Worm (Caenorhabditis elegans): ENCODE results near the gene F25B5.5.

The F25B5.5 gene

ce11 chrIII:5938013-5938412 lies 7.9 kb downstream of the F25B5.5 start (continued):
- TF ChIP-seq nhr-25 (tag; optimal IDR thresholded peaks at IDR 0.05) (peak; percentile 95), alr-1 (tag; optimal IDR thresholded peaks at IDR 0.05) (no peak), nhr-77 (tag; optimal IDR thresholded peaks at IDR 0.05) (no peak)

- TF ChIP-seq lin-39 (tag; optimal IDR thresholded peaks at IDR 0.05), result no peak
- TF ChIP-seq blmp-1 (tag; optimal IDR thresholded peaks at IDR 0.05; ENCODE audit: insufficient read depth), result no peak
- TF ChIP-seq egl-27 (tag; optimal IDR thresholded peaks at IDR 0.05), result no peak
- TF ChIP-seq C34F6.9 (tag; optimal IDR thresholded peaks at IDR 0.05), result peak; percentile 2
- no peak for TF ChIP-seq gmeb-1 (tag; optimal IDR thresholded peaks at IDR 0.05)
- no peak for TF ChIP-seq F13H6.1 (tag; optimal IDR thresholded peaks at IDR 0.05)
- TF ChIP-seq unc-62 (GFP tag; optimal IDR thresholded peaks at IDR 0.05), result no peak
These were observed 8.9 kb downstream of the F25B5.5 start, which contains the start of gene EGAP1.1 for ce11 chrIII:5936992-5937391. Gene EGAP1.1, minus strand, starts transcription at chrIII:5937220.

- TF ChIP-seq nhr-77 (tag; optimal IDR thresholded peaks at IDR 0.05), result no peak
- peak; percentile 24 for TF ChIP-seq F13H6.1 (tag; optimal IDR thresholded peaks at IDR 0.05)
- TF ChIP-seq lsy-2 (tag; optimal IDR thresholded peaks at IDR 0.05), result peak in 1 of 2 experiments; percentile 9
- no peak for TF ChIP-seq zag-1 (tag; optimal IDR thresholded peaks at IDR 0.05)
- TF ChIP-seq C34F6.9 (tag; optimal IDR thresholded peaks at IDR 0.05), result peak; percentile 40
These were observed 11.7 kb downstream of the F25B5.5 start for ce11 chrIII:5934138-5934658.

- TF ChIP-seq sma-9 (GFP tag; optimal IDR thresholded peaks at IDR 0.05), result no peak
- no peak for TF ChIP-seq sma-9 (tag; optimal IDR thresholded peaks at IDR 0.05)
- TF ChIP-seq alr-1 (tag; optimal IDR thresholded peaks at IDR 0.05), result no peak
- TF ChIP-seq nhr-23 (tag; optimal IDR thresholded peaks at IDR 0.05), result no peak
- TF ChIP-seq mdl-1 (tag; optimal IDR thresholded peaks at IDR 0.05), result no peak
- no peak for TF ChIP-seq nhr-77 (tag; optimal IDR thresholded peaks at IDR 0.05)
- TF ChIP-seq sma-3 (GFP tag; optimal IDR thresholded peaks at IDR 0.05), result no peak
- TF ChIP-seq mbf-1 (tag; optimal IDR thresholded peaks at IDR 0.05), result no peak
- no peak for TF ChIP-seq ceh-82 (tag; optimal IDR thresholded peaks at IDR 0.05)
- TF ChIP-seq ztf-1 (GFP tag; conservative IDR thresholded peaks at IDR 0.05), result no peak
- TF ChIP-seq gmeb-1 (tag; optimal IDR thresholded peaks at IDR 0.05), result no peak
- no peak for TF ChIP-seq blmp-1 (tag; optimal IDR thresholded peaks at IDR 0.05; ENCODE audit: insufficient read depth)
- no peak for TF ChIP-seq nhr-10 (tag; optimal IDR thresholded peaks at IDR 0.05)
- no peak for TF ChIP-seq fos-1 (tag; optimal IDR thresholded peaks at IDR 0.05)
These were observed 13.1 kb downstream of the F25B5.5 start, which contains the start of gene zmp-1 for ce11 chrIII:5932853-5933252. Gene zmp-1, minus strand, starts transcription at chrIII:5932953.

- TF ChIP-seq F13H6.1 (tag; optimal IDR thresholded peaks at IDR 0.05), result peak; percentile 32
- TF ChIP-seq nhr-129 (tag; optimal IDR thresholded peaks at IDR 0.05), result peak; percentile 31
- no peak for TF ChIP-seq skn-1 (tag; optimal IDR thresholded peaks at IDR 0.05)
These were observed 14.4 kb downstream of the F25B5.5 start, which contains the start of gene EGAP1.5 for ce11 chrIII:5931433-5931994. Gene EGAP1.5, plus strand, starts transcription at chrIII:5931721.

ce11 chrIII:5930659-5931058 lies 15.3 kb downstream of the F25B5.5 start:
- TF ChIP-seq F13H6.1 (tag; optimal IDR thresholded peaks at IDR 0.05) (peak; percentile 24), sma-9 (GFP tag; optimal IDR thresholded peaks at IDR 0.05) (peak; percentile 33), sma-9 (tag; optimal IDR thresholded peaks at IDR 0.05) (no peak), nhr-12 (tag; optimal IDR thresholded peaks at IDR 0.05) (no peak), lsy-2 (tag; optimal IDR thresholded peaks at IDR 0.05) (peak in 1 of 2 experiments; percentile 40), nhr-129 (tag; optimal IDR thresholded peaks at IDR 0.05) (peak; percentile 17), gmeb-1 (tag; optimal IDR thresholded peaks at IDR 0.05) (no peak)

- peak; percentile 30 to 79 for TF ChIP-seq lsy-2 (tag; optimal IDR thresholded peaks at IDR 0.05)
- no peak for TF ChIP-seq R02D3.7 (tag; optimal IDR thresholded peaks at IDR 0.05)
- TF ChIP-seq zag-1 (tag; optimal IDR thresholded peaks at IDR 0.05), result no peak
- TF ChIP-seq nhr-129 (tag; optimal IDR thresholded peaks at IDR 0.05), result peak; percentile 36
- TF ChIP-seq nhr-77 (tag; optimal IDR thresholded peaks at IDR 0.05), result no peak
- TF ChIP-seq C34F6.9 (tag; optimal IDR thresholded peaks at IDR 0.05), result peak; percentile 85
- TF ChIP-seq lin-11 (tag; optimal IDR thresholded peaks at IDR 0.05), result peak; percentile 17
- TF ChIP-seq fos-1 (tag; optimal IDR thresholded peaks at IDR 0.05), result peak; percentile 27
- TF ChIP-seq unc-55 (GFP tag; optimal IDR thresholded peaks at IDR 0.05), result peak; percentile 84
- TF ChIP-seq sma-3 (GFP tag; optimal IDR thresholded peaks at IDR 0.05), result peak; percentile 39
- TF ChIP-seq snpc-4 (tag; optimal IDR thresholded peaks at IDR 0.05), result peak; percentile 32
- peak; percentile 47 for TF ChIP-seq gmeb-1 (tag; optimal IDR thresholded peaks at IDR 0.05)
- peak; percentile 54 for TF ChIP-seq crh-2 (tag; optimal IDR thresholded peaks at IDR 0.05)
- TF ChIP-seq F13H6.1 (tag; optimal IDR thresholded peaks at IDR 0.05), result peak; percentile 26
- TF ChIP-seq lin-13 (GFP tag; optimal IDR thresholded peaks at IDR 0.05), result peak; percentile 41
- TF ChIP-seq nhr-10 (tag; optimal IDR thresholded peaks at IDR 0.05), result no peak
- peak; percentile 38 for TF ChIP-seq nhr-21 (tag; optimal IDR thresholded peaks at IDR 0.05)
- TF ChIP-seq sma-9 (GFP tag; optimal IDR thresholded peaks at IDR 0.05), result peak; percentile 58
- no peak for TF ChIP-seq sma-9 (tag; optimal IDR thresholded peaks at IDR 0.05)
- TF ChIP-seq nhr-25 (tag; optimal IDR thresholded peaks at IDR 0.05), result peak; percentile 60
These were observed 20.2 kb downstream of the F25B5.5 start, which contains the start of the genes dnc-2 and bcl-7 for ce11 chrIII:5925724-5926123. Gene dnc-2, minus strand, starts transcription at chrIII:5925756. Gene bcl-7, plus strand, starts transcription at chrIII:5926086.
